Worm (Caenorhabditis elegans): ENCODE data around the gene C16D9.3.

C16D9.3 gene

ce11 chrV:8235331-8235730, 4.5 kb downstream of the C16D9.3 start (continued):
- 0 out of 2 replicates have a peak, but pooled peaks have one; percentile 45 for TF ChIP-seq F26F4.8 (GFP tag; conservative IDR thresholded peaks at IDR 0.05)
- no peak for TF ChIP-seq saeg-2 (GFP tag; IDR thresholded peaks at IDR 0.05)
- no peak for TF ChIP-seq tag-97 (GFP tag; IDR thresholded peaks at IDR 0.05)
- TF ChIP-seq zfp-2 (tag; optimal IDR thresholded peaks at IDR 0.05), result peak; percentile 20
- peak; percentile 39; the same call in 1 of the 2 replicates for TF ChIP-seq nhr-42 (GFP tag; IDR thresholded peaks at IDR 0.05)
- TF ChIP-seq daf-16 (GFP tag; optimal IDR thresholded peaks at IDR 0.05), result peak in 1 of 2 experiments; percentile 38
- peak; percentile 45 for TF ChIP-seq daf-16 (tag; optimal IDR thresholded peaks at IDR 0.05)
- TF ChIP-seq lir-3 (tag; optimal IDR thresholded peaks at IDR 0.05), result peak; percentile 39
- peak; percentile 66 for TF ChIP-seq dve-1 (tag; optimal IDR thresholded peaks at IDR 0.05; ENCODE audit: insufficient read depth)
- TF ChIP-seq rbr-2 (tag; optimal IDR thresholded peaks at IDR 0.05), result peak; percentile 26

ce11 chrV:8230056-8230455, 9.8 kb downstream of the C16D9.3 start:
- TF ChIP-seq hlh-30 (tag; optimal IDR thresholded peaks at IDR 0.05; ENCODE audit: insufficient read depth), result peak; percentile 0
- 0 out of 4 replicates have a peak, but pooled peaks have one; percentile 38 for TF ChIP-seq madf-5 (GFP tag; IDR thresholded peaks at IDR 0.05)
- peak; percentile 18 for TF ChIP-seq mxl-3 (GFP tag; optimal IDR thresholded peaks at IDR 0.05)
- TF ChIP-seq set-16 (GFP tag; IDR thresholded peaks at IDR 0.05), result no peak
- TF ChIP-seq lim-7 (GFP tag; IDR thresholded peaks at IDR 0.05), result peak; percentile 77
- peak; percentile 64 for TF ChIP-seq mes-2 (tag; optimal IDR thresholded peaks at IDR 0.05; ENCODE audit: poor library complexity, severe bottlenecking)
- peak; percentile 6 for TF ChIP-seq duxl-1 (tag; optimal IDR thresholded peaks at IDR 0.05; ENCODE audit: poor library complexity)
- TF ChIP-seq dmd-8 (GFP tag; IDR thresholded peaks at IDR 0.05), result 0 out of 2 replicates have a peak, but pooled peaks have one; percentile 32
- no peak for TF ChIP-seq F10B5.3 (tag; optimal IDR thresholded peaks at IDR 0.05)
- no peak for TF ChIP-seq sdz-12 (GFP tag; optimal IDR thresholded peaks at IDR 0.05)
- no peak for TF ChIP-seq zfp-3 (GFP tag; conservative IDR thresholded peaks at IDR 0.05)
- TF ChIP-seq T26A8.4 (GFP tag; IDR thresholded peaks at IDR 0.05), result peak; percentile 47; the same call in 1 of the 2 replicates
- 0 out of 2 replicates have a peak, but pooled peaks have one; percentile 35 for TF ChIP-seq madf-9 (GFP tag; conservative IDR thresholded peaks at IDR 0.05)
- peak; percentile 53; the same call in 1 of the 2 replicates for TF ChIP-seq ceh-44 (GFP tag; IDR thresholded peaks at IDR 0.05)
- no peak for TF ChIP-seq zip-11 (GFP tag; IDR thresholded peaks at IDR 0.05)
- peak; percentile 52 for TF ChIP-seq dmd-6 (GFP tag; IDR thresholded peaks at IDR 0.05)
- TF ChIP-seq daf-16 (GFP tag; optimal IDR thresholded peaks at IDR 0.05), result no peak
- TF ChIP-seq daf-16 (tag; optimal IDR thresholded peaks at IDR 0.05), result peak; percentile 33
- 0 out of 2 replicates have a peak, but pooled peaks have one; percentile 29 for TF ChIP-seq hmg-1.1 (GFP tag; IDR thresholded peaks at IDR 0.05)
- 0 out of 2 replicates have a peak, but pooled peaks have one; percentile 21 for TF ChIP-seq F26F4.8 (GFP tag; conservative IDR thresholded peaks at IDR 0.05)
- no peak for TF ChIP-seq dve-1 (tag; optimal IDR thresholded peaks at IDR 0.05; ENCODE audit: insufficient read depth)
- TF ChIP-seq ZK337.2 (GFP tag; IDR thresholded peaks at IDR 0.05), result peak; percentile 26; the same call in 1 of the 2 replicates
- TF ChIP-seq vab-7 (GFP tag; IDR thresholded peaks at IDR 0.05), result peak; percentile 60; the same call in 1 of the 2 replicates
- peak; percentile 75 for TF ChIP-seq egl-43 (GFP tag; IDR thresholded peaks at IDR 0.05)
- TF ChIP-seq snpc-4 (tag; optimal IDR thresholded peaks at IDR 0.05), result peak; percentile 55
- TF ChIP-seq dpl-1 (GFP tag; optimal IDR thresholded peaks at IDR 0.05), result no peak
- TF ChIP-seq skn-1 (tag; optimal IDR thresholded peaks at IDR 0.05), result no peak
- no peak for TF ChIP-seq lin-38 (GFP tag; IDR thresholded peaks at IDR 0.05)
- TF ChIP-seq daf-19 (GFP tag; conservative IDR thresholded peaks at IDR 0.05), result no peak
- no peak for TF ChIP-seq ceh-20 (GFP tag; IDR thresholded peaks at IDR 0.05)
- TF ChIP-seq snpc-1.2 (GFP tag; IDR thresholded peaks at IDR 0.05), result peak; percentile 32; the same call in 1 of the 2 replicates
- TF ChIP-seq ceh-82 (tag; optimal IDR thresholded peaks at IDR 0.05), result no peak
- 0 out of 2 replicates have a peak, but pooled peaks have one; percentile 54 for TF ChIP-seq tra-1 (GFP tag; IDR thresholded peaks at IDR 0.05)
- TF ChIP-seq aha-1 (tag), result peak; percentile 54

Data from whole organism, L4 larva.